Worm (Caenorhabditis elegans) whole organism, L3 larva: ENCODE data around the gene grsp-4.

Experiments
- ama-1 ChIP-seq: fragments of 150-350 bp; optimal IDR thresholded peaks from 2 replicates; lab custom pipeline; 2018
- ceh-28 ChIP-seq: fragments of 150-350 bp; optimal IDR thresholded peaks from 2 replicates; lab custom pipeline; 2014; ENCODE audit warnings: missing biosample characterization, missing genetic modification reagents, missing genetic modification characterization
- elt-2 ChIP-seq: sonication (generic microtip); optimal IDR thresholded peaks from 2 replicates; lab custom pipeline; 2016; ENCODE audit warnings: missing genetic modification reagents, mild to moderate bottlenecking, missing genetic modification characterization, missing compliant biosample characterization
- elt-3 ChIP-seq, 3 experiments: fragments of 150-350 bp in 1 of 3; sonication (generic microtip) in 2 of 3; optimal IDR thresholded peaks; 2 replicates in 2 of 3; 4 replicates in 1 of 3; lab custom pipeline; 2014 to 2017; ENCODE audit warnings: missing biosample characterization in 3 of 3, missing genetic modification characterization in 3 of 3
- fkh-10 ChIP-seq: sonication (generic microtip); optimal IDR thresholded peaks from 2 replicates; lab custom pipeline; 2017; ENCODE audit warnings: missing biosample characterization, missing genetic modification reagents, missing genetic modification characterization
- hmg-11 ChIP-seq: sonication (generic microtip); optimal IDR thresholded peaks from 2 replicates; lab custom pipeline; 2016; ENCODE audit warnings: missing genetic modification characterization, missing compliant biosample characterization
- nfya-1 ChIP-seq: sonication (generic microtip); optimal IDR thresholded peaks from 2 replicates; lab custom pipeline; 2017; ENCODE audit warnings: missing genetic modification characterization, mild to moderate bottlenecking, missing compliant biosample characterization, antibody characterized with exemption, moderate library complexity; ENCODE audit not compliant: insufficient read depth
- nhr-28 ChIP-seq: fragments of 150-350 bp; optimal IDR thresholded peaks from 2 replicates; lab custom pipeline; 2014; ENCODE audit warnings: missing biosample characterization, missing genetic modification characterization
- nhr-76 ChIP-seq: fragments of 150-350 bp; sonication (generic microtip); optimal IDR thresholded peaks from 5 replicates; lab custom pipeline; 2014; ENCODE audit warnings: missing biosample characterization, missing genetic modification characterization
- snpc-4 ChIP-seq: fragments of 150-350 bp; optimal IDR thresholded peaks from 2 replicates; lab custom pipeline; 2014; ENCODE audit warnings: missing biosample characterization, missing genetic modification characterization
- tbx-2 ChIP-seq: sonication (generic microtip); optimal IDR thresholded peaks from 2 replicates; lab custom pipeline; 2016; ENCODE audit warnings: mild to moderate bottlenecking, missing genetic modification characterization, missing compliant biosample characterization
- ztf-11 ChIP-seq: fragments of 150-350 bp; optimal IDR thresholded peaks from 2 replicates; lab custom pipeline; 2014; ENCODE audit warnings: missing biosample characterization, missing genetic modification characterization

DNA sequence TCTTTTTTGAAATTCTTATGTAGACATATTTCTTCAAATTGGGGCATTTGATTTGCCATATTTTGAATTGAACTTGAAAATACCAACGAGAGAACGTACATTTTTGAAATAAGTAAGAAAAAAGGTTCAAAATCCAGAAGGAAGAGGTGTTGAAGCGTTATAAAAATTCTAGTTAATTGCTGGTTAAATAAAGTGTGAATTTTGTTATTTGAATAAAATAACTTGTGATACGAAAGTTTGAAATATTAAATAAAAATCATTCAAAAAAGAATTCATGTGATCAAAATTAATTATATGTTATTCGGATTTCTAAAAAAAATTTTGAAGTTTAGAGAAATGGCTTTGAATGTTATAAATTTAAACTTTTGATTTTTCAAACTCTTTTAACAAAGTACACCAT, 24.6 kb upstream of the grsp-4 start, which contains the start of gene C50E3.9:
- no peak for TF ChIP-seq fkh-10 (GFP tag; lab: Kevin White, UChicago)
- TF ChIP-seq hmg-11 (tag; lab: Kevin White, UChicago) = no peak
- TF ChIP-seq nhr-28 (tag; lab: Kevin White, UChicago) = no peak
- TF ChIP-seq elt-3 (tag; optimal IDR thresholded peaks at IDR 0.05; lab: Kevin White, UChicago) = no peak
- TF ChIP-seq ama-1 (lab: Kevin White, UChicago) = no peak
- TF ChIP-seq tbx-2 (tag; lab: Kevin White, UChicago) = no peak
- TF ChIP-seq elt-2 = no peak
- TF ChIP-seq nhr-76 (tag; lab: Kevin White, UChicago) = no peak
- no peak for TF ChIP-seq snpc-4 (tag; lab: Kevin White, UChicago)
- no peak for TF ChIP-seq ceh-28 (tag; lab: Kevin White, UChicago)
- TF ChIP-seq ztf-11 (tag; lab: Kevin White, UChicago) = no peak
- TF ChIP-seq nfya-1 (tag; lab: Kevin White, UChicago) = no peak
